Worm (Caenorhabditis elegans) whole organism, L3 larva: ENCODE measurements around the gene hum-5.

Experiments used
- ama-1 ChIP-seq: fragments of 150-350 bp; optimal IDR thresholded peaks from 2 replicates; lab custom pipeline; 2018
- ceh-82 ChIP-seq: fragments of 150-350 bp; optimal IDR thresholded peaks from 2 replicates; lab custom pipeline; 2014; ENCODE audit warnings: missing biosample characterization, missing genetic modification characterization
- egl-27 ChIP-seq: sonication (generic microtip); optimal IDR thresholded peaks from 4 replicates; lab custom pipeline; 2017; ENCODE audit warnings: missing biosample characterization, missing genetic modification reagents, missing genetic modification characterization
- elt-3 ChIP-seq, 3 experiments: fragments of 150-350 bp in 1 of 3; sonication (generic microtip) in 2 of 3; optimal IDR thresholded peaks; 2 replicates in 2 of 3; 4 replicates in 1 of 3; lab custom pipeline; 2014 to 2017; ENCODE audit warnings: missing biosample characterization in 3 of 3, missing genetic modification characterization in 3 of 3
- hmg-11 ChIP-seq: sonication (generic microtip); optimal IDR thresholded peaks from 2 replicates; lab custom pipeline; 2016; ENCODE audit warnings: missing genetic modification characterization, missing compliant biosample characterization
- nfya-1 ChIP-seq: sonication (generic microtip); optimal IDR thresholded peaks from 2 replicates; lab custom pipeline; 2017; ENCODE audit warnings: missing genetic modification characterization, mild to moderate bottlenecking, missing compliant biosample characterization, antibody characterized with exemption, moderate library complexity; ENCODE audit not compliant: insufficient read depth
- nhr-11 ChIP-seq: fragments of 150-350 bp; optimal IDR thresholded peaks from 2 replicates; lab custom pipeline; 2014; ENCODE audit warnings: missing biosample characterization, missing genetic modification characterization
- nhr-25 ChIP-seq: sonication (generic microtip); optimal IDR thresholded peaks from 2 replicates; lab custom pipeline; 2017; ENCODE audit warnings: missing biosample characterization, missing genetic modification characterization
- pqm-1 ChIP-seq: fragments of 150-350 bp; optimal IDR thresholded peaks from 2 replicates; lab custom pipeline; 2017; ENCODE audit warnings: missing biosample characterization, missing genetic modification characterization, inconsistent platforms
- snpc-4 ChIP-seq: fragments of 150-350 bp; optimal IDR thresholded peaks from 2 replicates; lab custom pipeline; 2014; ENCODE audit warnings: missing biosample characterization, missing genetic modification characterization
- ztf-4 ChIP-seq: fragments of 150-350 bp; optimal IDR thresholded peaks from 2 replicates; lab custom pipeline; 2014; ENCODE audit warnings: missing biosample characterization, missing genetic modification characterization

- TF ChIP-seq nfya-1 (tag; lab: Kevin White, UChicago) (peak; percentile 92), pqm-1 (tag; lab: Kevin White, UChicago) (no peak), nhr-25 (peak; percentile 68), elt-3 (tag; optimal IDR thresholded peaks at IDR 0.05; lab: Kevin White, UChicago) (no peak), nhr-11 (tag; lab: Kevin White, UChicago) (no peak), egl-27 (no peak), ama-1 (lab: Kevin White, UChicago) (no peak), hmg-11 (tag; lab: Kevin White, UChicago) (peak; percentile 41), ztf-4 (tag; lab: Kevin White, UChicago) (no peak), ceh-82 (tag; lab: Kevin White, UChicago) (no peak), snpc-4 (peak; percentile 53)
Observed at ce11 chrIII:4019801-4020200, 16.8 kb downstream of the hum-5 start, which contains the start of gene snpc-3.4.
